Fruit fly (Drosophila melanogaster): Measurements from ENCODE around the gene Sfp26Ac.

Gene Sfp26Ac

DNA sequence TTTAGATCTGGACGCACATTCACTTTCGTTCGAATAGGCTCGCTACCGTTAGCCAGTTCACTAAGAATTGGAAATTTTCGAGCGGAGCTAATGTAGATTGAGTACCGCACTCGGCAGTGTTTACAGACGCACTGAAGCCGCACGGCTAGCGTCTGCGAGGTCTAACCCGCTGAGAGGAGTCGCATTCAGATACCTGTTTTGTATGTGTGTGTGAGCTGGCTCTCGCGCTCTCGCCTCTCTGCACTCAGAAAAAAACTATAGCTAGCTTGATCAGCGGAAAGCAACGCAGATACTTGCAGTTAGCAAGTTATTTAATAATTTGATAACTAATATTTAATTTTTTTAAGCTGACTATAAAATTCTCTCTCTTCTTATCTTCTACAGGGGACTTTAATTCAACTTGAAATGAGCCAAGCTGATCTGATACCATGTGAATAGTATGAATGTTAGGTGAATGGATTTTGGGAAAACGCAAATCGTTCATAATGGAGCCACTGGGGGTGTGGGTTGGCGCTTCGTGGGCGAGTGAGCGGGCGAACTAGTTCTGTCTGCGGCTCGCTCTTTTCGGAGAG, 5.1 kb downstream of the Sfp26Ac start, which contains the start of gene rau (continued):
- TF ChIP-seq HLH3B (GFP tag; IDR thresholded peaks at IDR 0.05) (peak; percentile 29; the same call in 1 of the 2 replicates), Spps (tag; optimal IDR thresholded peaks at IDR 0.05) (peak; percentile 66), stwl (tag; optimal IDR thresholded peaks at IDR 0.05) (peak; percentile 26), CG11696 (GFP tag; IDR thresholded peaks at IDR 0.05) (peak; percentile 44; the same call in 1 of the 2 replicates), NK7.1 (GFP tag; optimal IDR thresholded peaks at IDR 0.05) (no peak), CG12744 (GFP tag; optimal IDR thresholded peaks at IDR 0.05) (no peak), Eip74EF (GFP tag; optimal IDR thresholded peaks at IDR 0.05) (peak in 1 of 2 experiments; percentile 53), CG17385 (GFP tag; optimal IDR thresholded peaks at IDR 0.05) (peak; percentile 72), Opbp (GFP tag; IDR thresholded peaks at IDR 0.05; ENCODE audit: partially characterized antibody) (peak; percentile 47; the same call in 2 of the 3 replicates), CG4360 (GFP tag; IDR thresholded peaks at IDR 0.05) (peak; percentile 45), mirr (GFP tag; optimal IDR thresholded peaks at IDR 0.05) (no peak), fd3F (GFP tag; optimal IDR thresholded peaks at IDR 0.05) (peak; percentile 42), Sin3A (optimal IDR thresholded peaks at IDR 0.05) (no peak), CG43689 (GFP tag; IDR thresholded peaks at IDR 0.05) (no peak), TFAM (GFP tag; optimal IDR thresholded peaks at IDR 0.05) (no peak), zen2 (GFP tag; IDR thresholded peaks at IDR 0.05; ENCODE audit: partially characterized antibody) (no peak; the same call in 2 of the 3 replicates), schlank (tag; optimal IDR thresholded peaks at IDR 0.05) (peak; percentile 3), row (GFP tag; IDR thresholded peaks at IDR 0.05) (peak; percentile 91), Dll (GFP tag; IDR thresholded peaks at IDR 0.05; ENCODE audit: partially characterized antibody) (peak; percentile 28; the same call in 1 of the 4 replicates), cas (GFP tag; IDR thresholded peaks at IDR 0.05) (no peak), CG8765 (GFP tag; IDR thresholded peaks at IDR 0.05) (no peak; the same call in 1 of the 2 replicates), Rx (GFP tag; IDR thresholded peaks at IDR 0.05) (peak; percentile 44; the same call in 1 of the 2 replicates), HLH54F (GFP tag; optimal IDR thresholded peaks at IDR 0.05) (peak; percentile 5), Optix (GFP tag; IDR thresholded peaks at IDR 0.05) (no peak; the same call in 1 of the 3 replicates), Xbp1 (GFP tag; optimal IDR thresholded peaks at IDR 0.05) (peak; percentile 50), rib (GFP tag; IDR thresholded peaks at IDR 0.05) (0 out of 2 replicates have a peak, but pooled peaks have one; percentile 24), lbe (GFP tag; optimal IDR thresholded peaks at IDR 0.05) (peak; percentile 38), CG15696 (tag; optimal IDR thresholded peaks at IDR 0.05) (peak; percentile 79), CG10654 (GFP tag; optimal IDR thresholded peaks at IDR 0.05) (peak; percentile 65), CG3995 (GFP tag; optimal IDR thresholded peaks at IDR 0.05) (no peak), CG9727 (GFP tag; optimal IDR thresholded peaks at IDR 0.05) (peak; percentile 72), ssp (GFP tag; IDR thresholded peaks at IDR 0.05) (peak; percentile 46), sna (GFP tag; IDR thresholded peaks at IDR 0.05; ENCODE audit: partially characterized antibody) (no peak), Scr (GFP tag; IDR thresholded peaks at IDR 0.05; ENCODE audit: partially characterized antibody) (no peak), CG2120 (GFP tag; optimal IDR thresholded peaks at IDR 0.05) (peak; percentile 74), maf-S (GFP tag; optimal IDR thresholded peaks at IDR 0.05) (peak; percentile 28), pb (GFP tag; optimal IDR thresholded peaks at IDR 0.05) (no peak), Neu2 (GFP tag; optimal IDR thresholded peaks at IDR 0.05; ENCODE audit: borderline replicate concordance) (no peak), lmd (GFP tag; IDR thresholded peaks at IDR 0.05) (peak; percentile 70; the same call in 1 of the 2 replicates), kah (GFP tag; optimal IDR thresholded peaks at IDR 0.05) (peak; percentile 51), CG34422 (GFP tag; IDR thresholded peaks at IDR 0.05) (peak; percentile 68; the same call in 2 of the 3 replicates), CG4820 (GFP tag; optimal IDR thresholded peaks at IDR 0.05) (peak; percentile 17), gsb-n (tag; optimal IDR thresholded peaks at IDR 0.05) (peak; percentile 60), CG12769 (tag; optimal IDR thresholded peaks at IDR 0.05) (no peak), sens (GFP tag) (peak; percentile 95), Hand (GFP tag; optimal IDR thresholded peaks at IDR 0.05) (peak; percentile 15), Deaf1 (tag; optimal IDR thresholded peaks at IDR 0.05) (peak; percentile 55), wor (GFP tag; IDR thresholded peaks at IDR 0.05) (no peak), CG17359 (tag; optimal IDR thresholded peaks at IDR 0.05) (peak; percentile 74)
